Worm (Caenorhabditis elegans) whole organism, young adult: ENCODE measurements around the gene algn-5.

Experiments used
- Y53G8AR.9 ChIP-seq: fragments of 200-800 bp; sonication (Bioruptor generic); conservative IDR thresholded peaks from 2 replicates; pipeline ENCODE4 v1.3.6; 2022; ENCODE audit warnings: missing genetic modification reagents, missing genetic modification characterization, missing compliant biosample characterization
- Y56A3A.18 ChIP-seq: fragments of 200-800 bp; sonication (Bioruptor generic); IDR thresholded peaks from 2 replicates; pipeline ENCODE4 v1.3.6; 2022; ENCODE audit warnings: missing genetic modification reagents, missing genetic modification characterization, missing compliant biosample characterization
- Y67H2A.10 ChIP-seq: fragments of 200-800 bp; sonication (Bioruptor generic); conservative IDR thresholded peaks from 2 replicates; pipeline ENCODE4 v1.3.6; 2022; ENCODE audit warnings: missing genetic modification reagents, missing genetic modification characterization, missing compliant biosample characterization
- akir-1 ChIP-seq: fragments of 200-800 bp; sonication (Bioruptor generic); optimal IDR thresholded peaks from 2 replicates; lab custom pipeline; 2018; ENCODE audit warnings: mild to moderate bottlenecking, missing genetic modification characterization, moderate library complexity, missing compliant biosample characterization
- atf-7 ChIP-seq: sonication (generic microtip); optimal IDR thresholded peaks from 2 replicates; lab custom pipeline; 2017; ENCODE audit warnings: mild to moderate bottlenecking, missing genetic modification characterization, missing compliant biosample characterization
- athp-1 ChIP-seq: sonication (generic microtip); optimal IDR thresholded peaks from 2 replicates; lab custom pipeline; 2017; ENCODE audit warnings: mild to moderate bottlenecking, missing genetic modification characterization, missing compliant biosample characterization
- attf-5 ChIP-seq: fragments of 200-800 bp; sonication (Bioruptor generic); optimal IDR thresholded peaks from 2 replicates; lab custom pipeline; 2018; ENCODE audit warnings: mild to moderate bottlenecking, missing genetic modification characterization, missing compliant biosample characterization
- attf-6 ChIP-seq: fragments of 200-800 bp; sonication (Bioruptor generic); IDR thresholded peaks from 2 replicates; pipeline ENCODE4 v1.3.6; 2022; ENCODE audit warnings: missing genetic modification reagents, missing genetic modification characterization, missing compliant biosample characterization
- bed-1 ChIP-seq: fragments of 200-800 bp; sonication (Bioruptor generic); IDR thresholded peaks from 2 replicates; pipeline ENCODE4 v1.3.6; 2022; ENCODE audit warnings: missing genetic modification reagents, missing genetic modification characterization, missing compliant biosample characterization
- ceh-100 ChIP-seq: fragments of 200-800 bp; sonication (Bioruptor generic); IDR thresholded peaks from 2 replicates; pipeline ENCODE4 v1.3.6; 2022; ENCODE audit warnings: missing genetic modification reagents, missing genetic modification characterization, missing compliant biosample characterization
- ceh-40 ChIP-seq: fragments of 200-800 bp; sonication (Bioruptor generic); IDR thresholded peaks from 2 replicates; pipeline ENCODE4 v1.3.6; 2022; ENCODE audit warnings: missing genetic modification characterization, missing compliant biosample characterization
- ceh-91 ChIP-seq: fragments of 200-800 bp; sonication (Bioruptor generic); IDR thresholded peaks from 2 replicates; pipeline ENCODE4 v1.3.6; 2022; ENCODE audit warnings: missing genetic modification reagents, missing genetic modification characterization, missing compliant biosample characterization
- chd-7 ChIP-seq: sonication (generic microtip); optimal IDR thresholded peaks from 2 replicates; lab custom pipeline; 2016; ENCODE audit warnings: mild to moderate bottlenecking, missing genetic modification characterization, moderate library complexity, missing compliant biosample characterization
- die-1 ChIP-seq: sonication (generic microtip); optimal IDR thresholded peaks from 2 replicates; lab custom pipeline; 2016; ENCODE audit warnings: missing genotype, mild to moderate bottlenecking, missing genetic modification characterization, missing compliant biosample characterization
- dpl-1 ChIP-seq: fragments of 150-350 bp; optimal IDR thresholded peaks from 2 replicates; lab custom pipeline; 2014; ENCODE audit warnings: missing biosample characterization, missing genetic modification reagents, missing genetic modification characterization
- egl-18 ChIP-seq: fragments of 200-800 bp; sonication (Bioruptor generic); IDR thresholded peaks from 2 replicates; pipeline ENCODE4 v1.3.6; 2022; ENCODE audit warnings: missing genetic modification reagents, missing genetic modification characterization, missing compliant biosample characterization
- egrh-3 ChIP-seq: fragments of 200-800 bp; sonication (Bioruptor generic); IDR thresholded peaks from 2 replicates; pipeline ENCODE4 v1.3.6; 2022; ENCODE audit warnings: missing genetic modification reagents, missing genetic modification characterization, missing compliant biosample characterization
- hlh-26 ChIP-seq: fragments of 200-800 bp; sonication (Bioruptor generic); conservative IDR thresholded peaks from 2 replicates; pipeline ENCODE4 v1.3.6; 2022; ENCODE audit warnings: missing genetic modification reagents, missing genetic modification characterization, missing compliant biosample characterization
- hmg-1.2 ChIP-seq: fragments of 200-800 bp; sonication (Bioruptor generic); IDR thresholded peaks from 2 replicates; pipeline ENCODE4 v1.3.6; 2022; ENCODE audit warnings: missing genetic modification reagents, missing genetic modification characterization, missing compliant biosample characterization
- hrde-1 ChIP-seq: sonication (generic microtip); optimal IDR thresholded peaks from 2 replicates; lab custom pipeline; 2016; ENCODE audit warnings: missing genetic modification characterization, mild to moderate bottlenecking, missing compliant biosample characterization, moderate library complexity, missing genotype, missing genetic modification reagents, borderline replicate concordance
- let-607 ChIP-seq, 2 experiments: fragments of 200-800 bp in 1 of 2; sonication (Bioruptor generic) in 1 of 2; sonication (generic microtip) in 1 of 2; optimal IDR thresholded peaks; 2 replicates each; lab custom pipeline; 2016 to 2018; ENCODE audit warnings: mild to moderate bottlenecking in 2 of 2, missing compliant biosample characterization in 2 of 2, missing genetic modification characterization in 2 of 2, moderate library complexity in 2 of 2, missing genotype in 1 of 2
- lin-35 ChIP-seq, 3 experiments: fragments of 150-350 bp in 2 of 3; sonication (generic microtip) in 1 of 3; optimal IDR thresholded peaks; 2 replicates each; lab custom pipeline; 2014 to 2018; ENCODE audit warnings: missing biosample characterization in 3 of 3, missing genetic modification characterization in 3 of 3, missing genetic modification reagents in 3 of 3
- madf-3 ChIP-seq: fragments of 200-800 bp; sonication (Bioruptor generic); IDR thresholded peaks from 2 replicates; pipeline ENCODE4 v1.3.6; 2022; ENCODE audit warnings: missing genetic modification reagents, missing genetic modification characterization, missing compliant biosample characterization
- madf-6 ChIP-seq: fragments of 200-800 bp; sonication (Bioruptor generic); IDR thresholded peaks from 2 replicates; pipeline ENCODE4 v1.3.6; 2022; ENCODE audit warnings: missing genetic modification reagents, missing genetic modification characterization, missing compliant biosample characterization
- mel-28 ChIP-seq: sonication (generic microtip); optimal IDR thresholded peaks from 2 replicates; lab custom pipeline; 2016; ENCODE audit warnings: borderline replicate concordance, mild to moderate bottlenecking, missing genetic modification characterization, missing compliant biosample characterization
- nfyb-1 ChIP-seq: fragments of 200-800 bp; sonication (Bioruptor generic); IDR thresholded peaks from 2 replicates; pipeline ENCODE4 v1.3.6; 2022; ENCODE audit warnings: missing genetic modification reagents, missing genetic modification characterization, missing compliant biosample characterization
- sdz-38 ChIP-seq: sonication (generic microtip); optimal IDR thresholded peaks from 2 replicates; lab custom pipeline; 2016; ENCODE audit warnings: missing genotype, missing genetic modification characterization, missing compliant biosample characterization
- snpc-1.1 ChIP-seq: sonication (generic microtip); optimal IDR thresholded peaks from 2 replicates; lab custom pipeline; 2017; ENCODE audit warnings: missing genetic modification characterization, mild to moderate bottlenecking, missing compliant biosample characterization, antibody characterized with exemption, moderate library complexity, missing genotype, missing genetic modification reagents; ENCODE audit not compliant: insufficient read depth
- snpc-4 ChIP-seq, 5 experiments: fragments of 150-350 bp in 1 of 5; sonication (generic microtip) in 4 of 5; optimal IDR thresholded peaks; 2 replicates each; lab custom pipeline; 2014 to 2018; ENCODE audit warnings: missing genetic modification characterization in 5 of 5, missing biosample characterization in 3 of 5, antibody characterized with exemption in 2 of 5, mild to moderate bottlenecking in 2 of 5, missing compliant biosample characterization in 2 of 5, missing genotype in 2 of 5, moderate library complexity in 2 of 5, missing genetic modification reagents in 1 of 5
- somi-1 ChIP-seq: fragments of 200-800 bp; sonication (Bioruptor generic); optimal IDR thresholded peaks from 2 replicates; lab custom pipeline; 2018; ENCODE audit warnings: mild to moderate bottlenecking, missing genetic modification characterization, missing compliant biosample characterization
- ztf-25 ChIP-seq: fragments of 200-800 bp; sonication (Bioruptor generic); IDR thresholded peaks from 2 replicates; pipeline ENCODE4 v1.3.6; 2022; ENCODE audit warnings: missing genetic modification reagents, missing genetic modification characterization, missing compliant biosample characterization

The algn-5 gene

DNA sequence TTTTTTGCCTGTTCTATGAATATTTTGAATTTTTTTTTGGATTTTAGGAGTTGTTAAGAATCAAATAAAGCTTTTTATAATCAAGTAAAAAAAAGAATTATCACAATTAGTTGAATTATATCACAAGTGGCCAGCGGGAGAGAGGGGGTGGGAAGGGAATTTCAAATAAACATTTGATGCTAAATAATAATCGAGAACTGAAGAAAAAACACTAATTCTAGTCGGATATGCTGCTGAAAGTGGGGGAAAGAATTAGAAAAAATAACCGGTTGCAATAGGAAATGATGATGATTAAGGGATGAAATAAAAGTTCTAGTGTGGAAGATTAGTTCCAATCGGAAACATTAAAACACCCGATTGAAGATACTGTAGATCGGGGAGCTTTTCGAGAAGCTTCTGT, 14.1 kb upstream of the algn-5 start:
- TF ChIP-seq atf-7 (tag; lab: Kevin White, UChicago) (no peak), madf-6 (GFP tag; lab: Robert Waterston, UW) (peak; percentile 49), sdz-38 (no peak)
- TF ChIP-seq, all 124 proteins: peak for 1

DNA sequence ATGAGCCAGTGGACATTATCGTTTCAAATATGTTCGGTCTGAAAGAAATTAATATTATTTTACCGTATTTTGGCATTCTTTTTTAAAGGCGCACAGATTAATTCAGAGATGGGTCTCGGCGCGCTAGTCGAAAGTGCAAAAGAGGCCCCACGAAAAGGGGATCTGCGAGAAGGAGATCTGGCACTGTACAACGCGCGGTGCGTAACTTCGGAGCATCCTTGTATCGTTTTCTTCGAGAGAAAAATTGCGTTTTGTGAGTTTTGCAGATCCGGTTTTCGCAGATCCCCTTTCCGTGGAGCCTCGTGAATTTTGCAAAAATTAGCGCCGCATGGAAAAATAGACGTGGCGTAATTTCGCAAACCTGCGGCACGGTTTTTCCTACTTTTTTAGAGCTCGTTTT, 13.7 kb upstream of the algn-5 start:
- peak; percentile 76 for TF ChIP-seq ceh-100 (GFP tag; lab: Robert Waterston, UW)
- TF ChIP-seq akir-1 = no peak

DNA sequence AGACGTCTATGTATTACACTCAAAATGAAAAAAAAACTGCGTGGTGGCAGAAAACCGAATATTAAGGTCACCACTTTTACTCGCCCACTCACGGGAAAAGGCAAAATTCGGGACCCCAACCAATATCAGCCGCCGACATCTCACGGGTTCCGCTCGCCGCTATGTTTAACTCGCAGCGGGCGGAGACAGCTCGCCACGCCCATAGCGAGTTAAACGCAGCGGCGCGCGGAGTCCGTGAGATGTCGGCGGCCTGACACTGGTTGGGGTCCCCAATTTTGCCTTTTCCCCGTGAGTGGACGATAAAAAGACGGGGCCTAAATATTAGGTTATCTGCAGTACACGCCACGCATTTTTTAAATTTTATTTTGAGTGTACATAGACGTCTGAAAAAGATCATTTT, 12.8 kb upstream of the algn-5 start:
- TF ChIP-seq Y56A3A.18 (GFP tag; lab: Robert Waterston, UW) (no peak), snpc-1.1 (tag; lab: Kevin White, UChicago) (peak; percentile 40), atf-7 (tag; lab: Kevin White, UChicago) (no peak), hmg-1.2 (GFP tag; lab: Robert Waterston, UW) (peak; percentile 54), bed-1 (GFP tag; lab: Robert Waterston, UW) (no peak), egrh-3 (GFP tag; lab: Robert Waterston, UW) (peak; percentile 73), die-1 (tag; lab: Kevin White, UChicago) (no peak), athp-1 (tag; lab: Kevin White, UChicago) (no peak), snpc-4 (GFP tag; optimal IDR thresholded peaks at IDR 0.05; lab: Kevin White, UChicago) (no peak), snpc-4 (tag; optimal IDR thresholded peaks at IDR 0.05; lab: Kevin White, UChicago) (peak in 2 of 4 experiments; percentile 86 to 89)

DNA sequence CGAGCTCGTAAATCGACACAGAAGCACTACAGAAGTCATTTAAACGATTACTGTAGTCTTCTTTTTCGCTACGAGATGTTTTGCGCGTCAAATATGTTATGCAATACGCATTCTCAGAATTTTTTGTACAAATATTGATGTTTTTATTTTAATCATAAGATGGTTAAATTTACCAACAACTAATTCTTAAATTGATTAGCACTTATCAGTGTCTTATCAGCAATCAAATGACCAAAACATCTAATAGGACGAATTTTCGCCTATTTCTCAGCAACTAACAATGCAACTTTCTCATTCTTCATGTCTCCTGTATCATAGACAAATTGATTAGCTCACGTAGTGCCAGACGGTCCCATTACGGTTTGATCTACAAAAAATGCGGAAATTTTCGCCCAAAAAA, 9.5 kb upstream of the algn-5 start:
- TF ChIP-seq ceh-91 (GFP tag; lab: Robert Waterston, UW) = no peak
- no peak for TF ChIP-seq hlh-26 (GFP tag; lab: Robert Waterston, UW)
- no peak for TF ChIP-seq Y67H2A.10
- no peak for TF ChIP-seq somi-1 (GFP tag; lab: Kevin White, UChicago)
- no peak for TF ChIP-seq attf-6 (GFP tag; lab: Robert Waterston, UW)
- no peak for TF ChIP-seq dpl-1 (GFP tag; lab: Kevin White, UChicago)
- TF ChIP-seq mel-28 = no peak
- TF ChIP-seq hrde-1 = no peak
- no peak for TF ChIP-seq lin-35 (GFP tag; optimal IDR thresholded peaks at IDR 0.05; lab: Kevin White, UChicago)
- no peak for TF ChIP-seq nfyb-1 (GFP tag; lab: Robert Waterston, UW)
- TF ChIP-seq egl-18 (GFP tag; lab: Robert Waterston, UW) = no peak
- no peak for TF ChIP-seq ztf-25 (GFP tag; lab: Robert Waterston, UW)
- TF ChIP-seq hmg-1.2 (GFP tag; lab: Robert Waterston, UW) = no peak
- TF ChIP-seq madf-3 (GFP tag; lab: Robert Waterston, UW) = no peak
- no peak for TF ChIP-seq chd-7 (tag; lab: Kevin White, UChicago)
- TF ChIP-seq ceh-40 = no peak
- no peak for TF ChIP-seq let-607 (tag; optimal IDR thresholded peaks at IDR 0.05; lab: Kevin White, UChicago)
- no peak for TF ChIP-seq Y53G8AR.9 (GFP tag; lab: Robert Waterston, UW)
- no peak for TF ChIP-seq attf-5
